Worm (Caenorhabditis elegans) whole organism, L2 larva: ENCODE results near the gene lurp-1.

ENCODE experiments used
- R02D3.7 ChIP-seq: fragments of 150-350 bp; optimal IDR thresholded peaks from 2 replicates; lab custom pipeline; 2014; ENCODE audit warnings: missing biosample characterization, missing genetic modification characterization
- ZK546.5 ChIP-seq: sonication (generic microtip); optimal IDR thresholded peaks from 2 replicates; lab custom pipeline; 2017; ENCODE audit warnings: missing biosample characterization, missing genetic modification characterization
- aly-2 ChIP-seq: fragments of 150-350 bp; optimal IDR thresholded peaks from 2 replicates; lab custom pipeline; 2014; ENCODE audit warnings: missing biosample characterization, missing genetic modification characterization
- dmd-4 ChIP-seq: sonication (generic microtip); optimal IDR thresholded peaks from 2 replicates; lab custom pipeline; 2017; ENCODE audit warnings: missing biosample characterization, missing genetic modification characterization
- elt-3 ChIP-seq: sonication (generic microtip); optimal IDR thresholded peaks from 2 replicates; lab custom pipeline; 2017; ENCODE audit warnings: missing biosample characterization, missing genetic modification characterization
- gmeb-1 ChIP-seq: fragments of 150-350 bp; optimal IDR thresholded peaks from 2 replicates; lab custom pipeline; 2014; ENCODE audit warnings: missing biosample characterization, missing genetic modification characterization
- lsy-2 ChIP-seq, 2 experiments: fragments of 150-350 bp in 1 of 2; sonication (generic microtip) in 1 of 2; optimal IDR thresholded peaks; 2 replicates each; lab custom pipeline; 2014 to 2017; ENCODE audit warnings: missing biosample characterization in 2 of 2, missing genetic modification characterization in 2 of 2
- nhr-11 ChIP-seq: fragments of 150-350 bp; optimal IDR thresholded peaks from 2 replicates; lab custom pipeline; 2014; ENCODE audit warnings: missing biosample characterization, missing genetic modification characterization
- nhr-237 ChIP-seq: fragments of 150-350 bp; optimal IDR thresholded peaks from 2 replicates; lab custom pipeline; 2014; ENCODE audit warnings: missing biosample characterization, missing genetic modification characterization

- TF ChIP-seq aly-2 (tag; lab: Kevin White, UChicago), result no peak
- TF ChIP-seq elt-3 (tag; lab: Kevin White, UChicago), result no peak
- TF ChIP-seq lsy-2 (tag; optimal IDR thresholded peaks at IDR 0.05; lab: Kevin White, UChicago), result no peak
- no peak for TF ChIP-seq nhr-237
- TF ChIP-seq dmd-4 (tag; lab: Kevin White, UChicago), result no peak
- no peak for TF ChIP-seq gmeb-1 (tag; lab: Kevin White, UChicago)
- TF ChIP-seq R02D3.7 (tag; lab: Kevin White, UChicago), result no peak
- no peak for TF ChIP-seq ZK546.5 (tag; lab: Kevin White, UChicago)
- TF ChIP-seq nhr-11, result no peak
Measured at ce11 chrII:10923948-10924347, 43.2 kb downstream of the lurp-1 start, which contains the start of gene Y19D2B.2.
